Worm (Caenorhabditis elegans) whole organism, early embryonic: ENCODE data around the gene nhr-86.

Experiments used
- F13C5.2 ChIP-seq: sonication (generic microtip); optimal IDR thresholded peaks from 2 replicates; lab custom pipeline; 2017; ENCODE audit warnings: mild to moderate bottlenecking, missing genetic modification characterization, inconsistent platforms, missing compliant biosample characterization
- aly-1 ChIP-seq: sonication (generic microtip); optimal IDR thresholded peaks from 2 replicates; lab custom pipeline; 2016; ENCODE audit warnings: missing genetic modification characterization, missing compliant biosample characterization
- ama-1 ChIP-seq: fragments of 150-350 bp; optimal IDR thresholded peaks from 2 replicates; lab custom pipeline; 2014
- ceh-13 ChIP-seq: fragments of 200-800 bp; sonication (Bioruptor generic); optimal IDR thresholded peaks from 2 replicates; lab custom pipeline; 2018; ENCODE audit warnings: mild to moderate bottlenecking, missing genetic modification characterization, missing compliant biosample characterization
- ets-7 ChIP-seq: sonication (generic microtip); optimal IDR thresholded peaks from 2 replicates; lab custom pipeline; 2016; ENCODE audit warnings: missing genotype, missing genetic modification characterization, missing compliant biosample characterization
- hmbx-1 ChIP-seq: sonication (generic microtip); optimal IDR thresholded peaks from 2 replicates; lab custom pipeline; 2016; ENCODE audit warnings: mild to moderate bottlenecking, missing genetic modification characterization, missing compliant biosample characterization
- scrt-1 ChIP-seq: fragments of 200-800 bp; sonication (Bioruptor generic); IDR thresholded peaks from 2 replicates; pipeline ENCODE4 v1.3.6; 2022; ENCODE audit warnings: missing genetic modification characterization, missing compliant biosample characterization
- sea-1 ChIP-seq: fragments of 200-800 bp; sonication (Bioruptor generic); conservative IDR thresholded peaks from 2 replicates; pipeline ENCODE4 v1.3.6; 2022; ENCODE audit warnings: missing genetic modification characterization, missing compliant biosample characterization
- tbx-11 ChIP-seq: fragments of 200-800 bp; sonication (Bioruptor generic); IDR thresholded peaks from 2 replicates; pipeline ENCODE4 v1.3.6; 2022; ENCODE audit warnings: missing genetic modification characterization, missing compliant biosample characterization
- tra-4 ChIP-seq: sonication (generic microtip); optimal IDR thresholded peaks from 2 replicates; lab custom pipeline; 2017; ENCODE audit warnings: missing genetic modification characterization, missing compliant biosample characterization

- TF ChIP-seq ets-7 (tag; lab: Kevin White, UChicago) (no peak), sea-1 (GFP tag; lab: Robert Waterston, UW) (no peak), ama-1 (lab: Kevin White, UChicago) (no peak), tra-4 (tag; lab: Kevin White, UChicago) (no peak), scrt-1 (no peak), tbx-11 (no peak), ceh-13 (no peak), hmbx-1 (tag; lab: Kevin White, UChicago) (no peak), F13C5.2 (tag; lab: Kevin White, UChicago) (no peak), aly-1 (tag; lab: Kevin White, UChicago) (no peak)
Observed at ce11 chrV:2022374-2022773, 44.3 kb downstream of the nhr-86 start, which contains the start of gene F59A7.5.
